Fruit fly (Drosophila melanogaster) whole organism, embryonic: ENCODE data around the gene COX7AL.

Experiments used
- Antp ChIP-seq: fragments of 200-800 bp; sonication (Bioruptor generic); optimal IDR thresholded peaks from 3 replicates; lab custom pipeline; 2016; ENCODE audit warnings: missing biosample characterization, missing genetic modification characterization
- Atf-2 ChIP-seq: fragments of 200-800 bp; sonication (Bioruptor generic); optimal IDR thresholded peaks from 2 replicates; lab custom pipeline; 2016; ENCODE audit warnings: missing biosample characterization, missing genetic modification characterization
- B-H2 ChIP-seq: fragments of 200-800 bp; sonication (Bioruptor generic); optimal IDR thresholded peaks from 2 replicates; lab custom pipeline; 2018; ENCODE audit warnings: missing biosample characterization, mild to moderate bottlenecking, missing genetic modification characterization
- BEAF-32 ChIP-seq: fragments of 200-800 bp; sonication (Bioruptor generic); optimal IDR thresholded peaks from 3 replicates; lab custom pipeline; 2017; ENCODE audit warnings: missing biosample characterization, missing genetic modification characterization, mild to moderate bottlenecking, moderate library complexity, missing genetic modification reagents
- CG13424 ChIP-seq: fragments of 200-800 bp; sonication (Bioruptor generic); optimal IDR thresholded peaks from 2 replicates; lab custom pipeline; 2019; ENCODE audit warnings: missing biosample characterization, mild to moderate bottlenecking, missing genetic modification characterization, moderate library complexity
- CG14667 ChIP-seq: fragments of 200-800 bp; sonication (Bioruptor generic); IDR thresholded peaks from 2 replicates; pipeline ENCODE4 v1.3.6; 2022; ENCODE audit warnings: missing biosample characterization, missing genetic modification characterization
- CG16815 ChIP-seq: fragments of 200-800 bp; sonication (Bioruptor generic); optimal IDR thresholded peaks from 3 replicates; lab custom pipeline; 2017; ENCODE audit warnings: missing biosample characterization, mild to moderate bottlenecking, missing genetic modification characterization
- CG16863 ChIP-seq: fragments of 200-800 bp; sonication (Bioruptor generic); optimal IDR thresholded peaks from 3 replicates; lab custom pipeline; 2016; ENCODE audit warnings: missing biosample characterization, missing genetic modification characterization
- CG17186 ChIP-seq: fragments of 200-800 bp; sonication (Bioruptor generic); optimal IDR thresholded peaks from 3 replicates; lab custom pipeline; 2017; ENCODE audit warnings: missing biosample characterization, missing genetic modification reagents, missing genetic modification characterization
- CG2116 ChIP-seq: fragments of 200-800 bp; sonication (Bioruptor generic); optimal IDR thresholded peaks from 3 replicates; lab custom pipeline; 2018; ENCODE audit warnings: missing biosample characterization, mild to moderate bottlenecking, missing genetic modification characterization
- CG2120 ChIP-seq: fragments of 200-800 bp; sonication (Bioruptor generic); optimal IDR thresholded peaks from 3 replicates; lab custom pipeline; 2016; ENCODE audit warnings: missing biosample characterization, missing genetic modification characterization
- CG2678 ChIP-seq: fragments of 200-800 bp; sonication (Bioruptor generic); optimal IDR thresholded peaks from 3 replicates; lab custom pipeline; 2019; ENCODE audit warnings: missing biosample characterization, mild to moderate bottlenecking, missing genetic modification characterization, moderate library complexity
- CG31388 ChIP-seq: fragments of 200-800 bp; sonication (Bioruptor generic); optimal IDR thresholded peaks from 2 replicates; lab custom pipeline; 2016; ENCODE audit warnings: missing biosample characterization, missing genetic modification characterization
- CG3847 ChIP-seq: fragments of 200-800 bp; sonication (Bioruptor generic); IDR thresholded peaks from 2 replicates; pipeline ENCODE4 v1.3.6; 2022; ENCODE audit warnings: missing biosample characterization, missing genetic modification characterization
- CG3995 ChIP-seq: fragments of 200-800 bp; sonication (Bioruptor generic); optimal IDR thresholded peaks from 3 replicates; lab custom pipeline; 2016; ENCODE audit warnings: missing biosample characterization, missing genetic modification characterization
- CG4617 ChIP-seq: fragments of 200-800 bp; sonication (Bioruptor generic); optimal IDR thresholded peaks from 3 replicates; lab custom pipeline; 2016; ENCODE audit warnings: missing biosample characterization, missing genetic modification characterization, borderline replicate concordance
- CG6175 ChIP-seq: fragments of 200-800 bp; sonication (Bioruptor generic); IDR thresholded peaks from 3 replicates; pipeline ENCODE4 v1.3.6; 2022; ENCODE audit warnings: missing biosample characterization, missing genetic modification characterization
- CkIIα-i1 ChIP-seq: fragments of 200-800 bp; sonication (Bioruptor generic); IDR thresholded peaks from 2 replicates; pipeline ENCODE4 v1.3.6; 2022; ENCODE audit warnings: missing biosample characterization, missing genetic modification characterization
- Dbx ChIP-seq: fragments of 200-800 bp; sonication (Bioruptor generic); IDR thresholded peaks from 3 replicates; pipeline ENCODE4 v1.3.6; 2022; ENCODE audit warnings: missing biosample characterization, missing genetic modification characterization
- Dll ChIP-seq: fragments of 200-800 bp; sonication (Bioruptor generic); IDR thresholded peaks from 4 replicates; pipeline ENCODE4 v1.3.6; 2022; ENCODE audit warnings: missing biosample characterization, missing genetic modification characterization; ENCODE audit not compliant: partially characterized antibody
- Doc2 ChIP-seq: fragments of 200-800 bp; sonication (Bioruptor generic); IDR thresholded peaks from 2 replicates; pipeline ENCODE4 v1.3.6; 2022; ENCODE audit warnings: missing biosample characterization, missing genetic modification characterization
- HLH4C ChIP-seq: fragments of 200-800 bp; sonication (Bioruptor generic); IDR thresholded peaks from 3 replicates; pipeline ENCODE4 v1.3.6; 2022; ENCODE audit warnings: missing biosample characterization, missing genetic modification characterization; ENCODE audit not compliant: partially characterized antibody
- MBD-R2 ChIP-seq: fragments of 200-800 bp; sonication (Bioruptor generic); IDR thresholded peaks from 2 replicates; pipeline ENCODE4 v1.3.6; 2022; ENCODE audit warnings: missing biosample characterization, missing genetic modification characterization
- Mes4 ChIP-seq: fragments of 200-800 bp; sonication (Bioruptor generic); optimal IDR thresholded peaks from 2 replicates; lab custom pipeline; 2016; ENCODE audit warnings: missing biosample characterization, missing genetic modification characterization
- Nf-YC ChIP-seq: fragments of 200-800 bp; optimal IDR thresholded peaks from 3 replicates; lab custom pipeline; 2019; ENCODE audit warnings: missing biosample characterization, mild to moderate bottlenecking, missing genetic modification characterization, moderate library complexity
- Oli ChIP-seq: fragments of 200-800 bp; sonication (Bioruptor generic); optimal IDR thresholded peaks from 2 replicates; lab custom pipeline; 2018; ENCODE audit warnings: missing biosample characterization, mild to moderate bottlenecking, missing genetic modification characterization, moderate library complexity
- Sin3A ChIP-seq: fragments of >200 bp; optimal IDR thresholded peaks from 2 replicates; lab custom pipeline; 2018
- Sry-δ ChIP-seq: fragments of 200-800 bp; sonication (Bioruptor generic); optimal IDR thresholded peaks from 2 replicates; lab custom pipeline; 2016; ENCODE audit warnings: missing biosample characterization, missing genetic modification characterization
- TFAM ChIP-seq: fragments of 200-800 bp; sonication (Bioruptor generic); optimal IDR thresholded peaks from 2 replicates; lab custom pipeline; 2017; ENCODE audit warnings: missing biosample characterization, missing genetic modification characterization, inconsistent platforms
- Xbp1 ChIP-seq: fragments of 200-800 bp; sonication (Bioruptor generic); optimal IDR thresholded peaks from 3 replicates; lab custom pipeline; 2016; ENCODE audit warnings: missing biosample characterization, mild to moderate bottlenecking, missing genetic modification characterization
- bigmax ChIP-seq: fragments of 200-800 bp; sonication (Bioruptor generic); optimal IDR thresholded peaks from 2 replicates; lab custom pipeline; 2018; ENCODE audit warnings: missing biosample characterization, mild to moderate bottlenecking, missing genetic modification characterization
- br ChIP-seq: fragments of >200 bp; optimal IDR thresholded peaks from 2 replicates; lab custom pipeline; 2017
- crp ChIP-seq, 2 experiments: fragments of 200-800 bp; sonication (Bioruptor generic); optimal IDR thresholded peaks; 2 replicates in 1 of 2; 3 replicates in 1 of 2; lab custom pipeline; 2017; ENCODE audit warnings: missing biosample characterization in 2 of 2, missing genetic modification characterization in 2 of 2, mild to moderate bottlenecking in 1 of 2, moderate library complexity in 1 of 2
- en ChIP-seq: fragments of 200-800 bp; sonication (Bioruptor generic); optimal IDR thresholded peaks from 2 replicates; lab custom pipeline; 2016; ENCODE audit warnings: missing biosample characterization, missing genetic modification characterization
- fu2 ChIP-seq: fragments of 200-800 bp; sonication (Bioruptor generic); optimal IDR thresholded peaks from 2 replicates; lab custom pipeline; 2016; ENCODE audit warnings: missing biosample characterization, missing genetic modification characterization
- gem ChIP-seq: fragments of 200-800 bp; sonication (Bioruptor generic); optimal IDR thresholded peaks from 2 replicates; lab custom pipeline; 2019; ENCODE audit warnings: missing biosample characterization, mild to moderate bottlenecking, missing genetic modification characterization, moderate library complexity
- gfzf ChIP-seq: fragments of 200-800 bp; sonication (Bioruptor generic); optimal IDR thresholded peaks from 2 replicates; lab custom pipeline; 2016; ENCODE audit warnings: missing biosample characterization, mild to moderate bottlenecking, missing genetic modification characterization, moderate library complexity
- kni ChIP-seq: fragments of 200-800 bp; sonication (Bioruptor generic); optimal IDR thresholded peaks from 3 replicates; lab custom pipeline; 2017; ENCODE audit warnings: mild to moderate bottlenecking, missing biosample characterization, missing genetic modification reagents, missing genetic modification characterization
- knrl ChIP-seq: fragments of 200-800 bp; sonication (Bioruptor generic); IDR thresholded peaks from 3 replicates; pipeline ENCODE4 v1.3.6; 2022; ENCODE audit warnings: missing biosample characterization, missing genetic modification characterization; ENCODE audit not compliant: partially characterized antibody
- nau ChIP-seq: fragments of 200-800 bp; sonication (Bioruptor generic); optimal IDR thresholded peaks from 3 replicates; lab custom pipeline; 2017; ENCODE audit warnings: missing biosample characterization, mild to moderate bottlenecking, missing genetic modification characterization, missing genetic modification reagents
- pita ChIP-seq: fragments of 200-800 bp; sonication (Bioruptor generic); optimal IDR thresholded peaks from 2 replicates; lab custom pipeline; 2017; ENCODE audit warnings: missing biosample characterization, mild to moderate bottlenecking, missing genetic modification characterization
- row ChIP-seq: fragments of 200-800 bp; sonication (Bioruptor generic); IDR thresholded peaks from 3 replicates; pipeline ENCODE4 v1.3.6; 2022; ENCODE audit warnings: missing biosample characterization, missing genetic modification characterization
- sc ChIP-seq, 3 experiments: fragments of >200 bp in 2 of 3; fragments of 200-800 bp in 1 of 3; sonication (Bioruptor generic) in 1 of 3; optimal IDR thresholded peaks; 2 replicates in 2 of 3; 3 replicates in 1 of 3; lab custom pipeline; 2017; ENCODE audit warnings: mild to moderate bottlenecking in 1 of 3, missing biosample characterization in 1 of 3, missing genetic modification characterization in 1 of 3, missing genetic modification reagents in 1 of 3
- sim ChIP-seq: fragments of 200-800 bp; sonication (Bioruptor generic); IDR thresholded peaks from 2 replicates; pipeline ENCODE4 v1.3.6; 2022; ENCODE audit warnings: missing biosample characterization, missing genetic modification characterization
- sug ChIP-seq: fragments of 200-800 bp; optimal IDR thresholded peaks from 2 replicates; lab custom pipeline; 2019; ENCODE audit warnings: missing biosample characterization, mild to moderate bottlenecking, missing genetic modification characterization, moderate library complexity
- tap ChIP-seq: fragments of 200-800 bp; optimal IDR thresholded peaks from 3 replicates; lab custom pipeline; 2019; ENCODE audit warnings: missing biosample characterization, mild to moderate bottlenecking, missing genetic modification characterization, moderate library complexity
- trem ChIP-seq: fragments of 200-800 bp; optimal IDR thresholded peaks from 3 replicates; lab custom pipeline; 2019; ENCODE audit warnings: missing biosample characterization, mild to moderate bottlenecking, missing genetic modification characterization, moderate library complexity
- vvl ChIP-seq: fragments of 200-800 bp; sonication (Bioruptor generic); IDR thresholded peaks from 2 replicates; pipeline ENCODE4 v1.3.6; 2022; ENCODE audit warnings: missing biosample characterization, missing genetic modification characterization
- wek ChIP-seq: fragments of 200-800 bp; sonication (Bioruptor generic); optimal IDR thresholded peaks from 3 replicates; lab custom pipeline; 2018; ENCODE audit warnings: missing biosample characterization, mild to moderate bottlenecking, missing genetic modification characterization, moderate library complexity

Gene COX7AL

DNA sequence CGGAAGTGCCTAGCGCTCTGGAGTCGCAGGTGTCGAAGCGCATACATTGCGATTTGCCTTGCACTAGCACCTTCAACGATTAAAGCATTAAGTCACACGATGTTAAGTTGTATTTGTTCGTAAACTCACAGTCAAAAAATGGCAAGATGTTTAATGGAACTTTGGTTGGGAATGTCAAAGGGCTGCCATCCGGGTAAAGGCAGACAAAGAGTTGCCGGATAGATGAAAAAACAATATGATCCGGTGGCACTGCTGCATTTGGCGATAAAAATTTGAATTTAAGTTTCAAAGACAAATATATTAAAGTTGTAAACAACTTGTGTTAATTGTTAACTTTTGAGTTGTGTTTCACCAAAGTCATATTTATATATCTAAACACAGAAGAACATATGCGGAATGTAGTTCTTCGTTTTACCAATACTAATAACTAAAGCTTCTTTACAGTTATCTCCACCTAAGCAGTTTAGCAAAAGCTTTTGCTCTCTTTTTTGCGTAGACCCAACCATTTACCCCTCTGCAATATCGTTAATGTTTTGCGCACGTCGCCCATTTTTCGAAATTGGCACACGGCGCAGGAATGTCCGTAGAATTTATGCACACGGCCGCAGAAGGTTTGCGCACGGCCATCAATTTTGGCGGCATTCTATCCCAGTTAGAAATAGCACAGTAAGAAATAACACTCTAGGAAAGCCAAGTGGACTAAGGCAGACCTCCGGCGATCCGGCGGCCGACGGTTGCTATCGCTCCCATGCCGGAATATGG lies 26.9 kb upstream of the COX7AL start, which contains the start of gene Coq2 (continued):
- TF ChIP-seq CG2120 (GFP tag; lab: Kevin White, UChicago) (peak; percentile 25), knrl (GFP tag; lab: Robert Waterston, UW) (peak; percentile 28; the same call in 1 of the 3 replicates), gem (tag; lab: Kevin White, UChicago) (no peak), Atf-2 (no peak), en (GFP tag; lab: Kevin White, UChicago) (no peak), bigmax (no peak), vvl (GFP tag; lab: Robert Waterston, UW) (peak; percentile 29; the same call in 1 of the 2 replicates), fu2 (GFP tag; lab: Kevin White, UChicago) (no peak), nau (GFP tag; lab: Kevin White, UChicago) (no peak), CG14667 (GFP tag; lab: Robert Waterston, UW) (no peak), sc (optimal IDR thresholded peaks at IDR 0.05; lab: Kevin White, UChicago) (no peak), sc (GFP tag; optimal IDR thresholded peaks at IDR 0.05; lab: Kevin White, UChicago) (no peak), pita (GFP tag; lab: Kevin White, UChicago) (peak; percentile 15), sim (GFP tag; lab: Robert Waterston, UW) (no peak), CG3995 (GFP tag; lab: Kevin White, UChicago) (no peak), CG13424 (no peak), Sry-δ (GFP tag; lab: Kevin White, UChicago) (peak; percentile 44), br (lab: Kevin White, UChicago) (no peak), CG16863 (GFP tag; lab: Kevin White, UChicago) (no peak), CG16815 (GFP tag; lab: Kevin White, UChicago) (no peak), kni (GFP tag; lab: Kevin White, UChicago) (no peak), Xbp1 (GFP tag; lab: Kevin White, UChicago) (peak; percentile 2), CG2116 (GFP tag; lab: Kevin White, UChicago) (peak; percentile 84), sug (tag; lab: Kevin White, UChicago) (no peak), Dbx (GFP tag; lab: Robert Waterston, UW) (0 out of 3 replicates have a peak, but pooled peaks have one; percentile 13), CG3847 (peak; percentile 77), CG6175 (GFP tag; lab: Robert Waterston, UW) (no peak), CG31388 (no peak), CG17186 (GFP tag; lab: Kevin White, UChicago) (no peak), wek (GFP tag; lab: Kevin White, UChicago) (no peak), CG2678 (tag; lab: Kevin White, UChicago) (no peak), Doc2 (GFP tag; lab: Robert Waterston, UW) (no peak), tap (no peak), Nf-YC (peak; percentile 59), Antp (GFP tag; lab: Kevin White, UChicago) (no peak), Mes4 (GFP tag; lab: Kevin White, UChicago) (no peak), MBD-R2 (GFP tag; lab: Robert Waterston, UW) (peak; percentile 82), Dll (GFP tag; lab: Robert Waterston, UW) (no peak), crp (GFP tag; optimal IDR thresholded peaks at IDR 0.05; lab: Kevin White, UChicago) (no peak), gfzf (GFP tag; lab: Kevin White, UChicago) (peak; percentile 13), CkIIα-i1 (GFP tag; lab: Robert Waterston, UW) (no peak), B-H2 (GFP tag; lab: Kevin White, UChicago) (no peak), BEAF-32 (GFP tag; lab: Kevin White, UChicago) (peak; percentile 46), trem (peak; percentile 86), CG4617 (GFP tag; lab: Kevin White, UChicago) (peak; percentile 65), Oli (no peak), row (GFP tag; lab: Robert Waterston, UW) (peak; percentile 28; the same call in 1 of the 3 replicates), Sin3A (peak; percentile 8), TFAM (GFP tag; lab: Kevin White, UChicago) (no peak), HLH4C (GFP tag; lab: Robert Waterston, UW) (no peak)
